Fruit fly (Drosophila melanogaster): Measurements from ENCODE around the gene mnb.
A peak's percentile ranks its signal among the peaks of the same experiment; 100 is the strongest.

Gene mnb

dm6 chrX:17881138-17882121 is 5.6 kb downstream of the mnb start (continued):
- TF ChIP-seq gt (GFP tag; IDR thresholded peaks at IDR 0.05) (no peak), CG10321 (GFP tag; IDR thresholded peaks at IDR 0.05) (no peak), Hr3 (GFP tag; optimal IDR thresholded peaks at IDR 0.05) (no peak), slou (GFP tag; optimal IDR thresholded peaks at IDR 0.05) (no peak), CG17612 (GFP tag; IDR thresholded peaks at IDR 0.05) (no peak), bcd (GFP tag; optimal IDR thresholded peaks at IDR 0.05) (peak; percentile 71), Nf-YB (GFP tag; optimal IDR thresholded peaks at IDR 0.05) (no peak), CG33557 (GFP tag; optimal IDR thresholded peaks at IDR 0.05) (no peak), CG18262 (tag; optimal IDR thresholded peaks at IDR 0.05) (peak; percentile 22), vnd (GFP tag; IDR thresholded peaks at IDR 0.05; ENCODE audit: partially characterized antibody) (no peak), CkIIα-i1 (GFP tag; IDR thresholded peaks at IDR 0.05) (no peak), CG11696 (GFP tag; IDR thresholded peaks at IDR 0.05) (no peak), CG6813 (GFP tag; optimal IDR thresholded peaks at IDR 0.05) (no peak), Tbp (GFP tag; optimal IDR thresholded peaks at IDR 0.05) (no peak), CG6765 (GFP tag; optimal IDR thresholded peaks at IDR 0.05) (no peak), stc (GFP tag; IDR thresholded peaks at IDR 0.05) (peak; percentile 47; the same call in 1 of the 2 replicates), Trl (optimal IDR thresholded peaks at IDR 0.05) (peak; percentile 19 to 32), Trl (GFP tag; optimal IDR thresholded peaks at IDR 0.05) (no peak), CG12299 (tag; optimal IDR thresholded peaks at IDR 0.05) (no peak), CG11398 (GFP tag; optimal IDR thresholded peaks at IDR 0.05) (no peak), CG12744 (GFP tag; optimal IDR thresholded peaks at IDR 0.05) (no peak), jigr1 (GFP tag; IDR thresholded peaks at IDR 0.05) (no peak), maf-S (GFP tag; optimal IDR thresholded peaks at IDR 0.05) (peak; percentile 36), CG2129 (GFP tag; IDR thresholded peaks at IDR 0.05; ENCODE audit: partially characterized antibody) (no peak), gcm (GFP tag; optimal IDR thresholded peaks at IDR 0.05) (no peak), HLHmδ (GFP tag; optimal IDR thresholded peaks at IDR 0.05) (no peak), gfzf (GFP tag; optimal IDR thresholded peaks at IDR 0.05) (no peak), CG4707 (GFP tag; optimal IDR thresholded peaks at IDR 0.05) (no peak), pfk (GFP tag; optimal IDR thresholded peaks at IDR 0.05) (no peak), ash1 (GFP tag; optimal IDR thresholded peaks at IDR 0.05) (no peak), trh (GFP tag; optimal IDR thresholded peaks at IDR 0.05) (no peak), CrebB (tag; optimal IDR thresholded peaks at IDR 0.05) (no peak), gro (GFP tag; optimal IDR thresholded peaks at IDR 0.05) (peak; percentile 64), CG12769 (tag; optimal IDR thresholded peaks at IDR 0.05) (peak; percentile 89), Asciz (GFP tag; optimal IDR thresholded peaks at IDR 0.05) (peak; percentile 0), CG4424 (GFP tag; optimal IDR thresholded peaks at IDR 0.05) (peak; percentile 33), dysf (GFP tag; IDR thresholded peaks at IDR 0.05) (peak; percentile 71; the same call in 2 of the 3 replicates), ara (GFP tag; IDR thresholded peaks at IDR 0.05) (no peak), CG42726 (GFP tag; IDR thresholded peaks at IDR 0.05; ENCODE audit: partially characterized antibody) (no peak), Sox100B (GFP tag; optimal IDR thresholded peaks at IDR 0.05) (no peak), Gsc (GFP tag; IDR thresholded peaks at IDR 0.05) (no peak), Dip2 (GFP tag; IDR thresholded peaks at IDR 0.05) (no peak), CG8924 (tag; optimal IDR thresholded peaks at IDR 0.05) (peak; percentile 21), Elba2 (GFP tag; optimal IDR thresholded peaks at IDR 0.05) (no peak), CG3847 (GFP tag; IDR thresholded peaks at IDR 0.05) (peak; percentile 44), Dfd (GFP tag; optimal IDR thresholded peaks at IDR 0.05) (no peak), CG10366 (GFP tag; IDR thresholded peaks at IDR 0.05) (peak; percentile 62), CG10959 (GFP tag; IDR thresholded peaks at IDR 0.05) (no peak), Lim3 (GFP tag; IDR thresholded peaks at IDR 0.05) (no peak), fru (optimal IDR thresholded peaks at IDR 0.05) (no peak)

Measured in whole organism, embryonic.